Worm (Caenorhabditis elegans) whole organism, L4 larva: ENCODE data around the gene srbc-33.

Experiments used
- D1046.2 ChIP-seq: fragments of 200-800 bp; sonication (Bioruptor generic); IDR thresholded peaks from 2 replicates; pipeline ENCODE4 v1.3.6; 2022; ENCODE audit warnings: missing genetic modification characterization, missing compliant biosample characterization
- F49E8.2 ChIP-seq: sonication (generic microtip); optimal IDR thresholded peaks from 2 replicates; lab custom pipeline; 2016; ENCODE audit warnings: missing compliant biosample characterization, mild to moderate bottlenecking, missing genetic modification characterization, borderline replicate concordance
- R02D3.7 ChIP-seq: fragments of 150-350 bp; sonication (generic microtip); optimal IDR thresholded peaks from 3 replicates; lab custom pipeline; 2014; ENCODE audit warnings: missing biosample characterization, missing genetic modification characterization
- ama-1 ChIP-seq: fragments of 150-350 bp; optimal IDR thresholded peaks from 2 replicates; lab custom pipeline; 2014; ENCODE audit warnings: inconsistent platforms, mixed read lengths
- ceh-28 ChIP-seq: fragments of 150-350 bp; optimal IDR thresholded peaks from 2 replicates; lab custom pipeline; 2014; ENCODE audit warnings: missing biosample characterization, missing genetic modification reagents, missing genetic modification characterization
- ceh-44 ChIP-seq: fragments of 200-800 bp; sonication (Bioruptor generic); IDR thresholded peaks from 2 replicates; pipeline ENCODE4 v1.3.6; 2022; ENCODE audit warnings: missing genetic modification reagents, missing genetic modification characterization, missing compliant biosample characterization
- ceh-62 ChIP-seq: sonication (generic microtip); optimal IDR thresholded peaks from 2 replicates; lab custom pipeline; 2017; ENCODE audit warnings: missing biosample characterization, missing genetic modification characterization
- cey-2 ChIP-seq: sonication (generic microtip); optimal IDR thresholded peaks from 3 replicates; lab custom pipeline; 2017; ENCODE audit warnings: missing genetic modification characterization, mild to moderate bottlenecking, missing compliant biosample characterization, antibody characterized with exemption, borderline replicate concordance; ENCODE audit not compliant: insufficient read depth
- ctbp-1 ChIP-seq: fragments of 200-800 bp; sonication (Bioruptor generic); IDR thresholded peaks from 2 replicates; pipeline ENCODE4 v1.3.6; 2022; ENCODE audit warnings: missing genetic modification reagents, missing genetic modification characterization, missing compliant biosample characterization
- daf-16 ChIP-seq, 3 experiments: sonication (generic microtip); optimal IDR thresholded peaks; 2 replicates each; lab custom pipeline; 2016 to 2017; ENCODE audit warnings: missing genetic modification characterization in 3 of 3, missing genetic modification reagents in 3 of 3, mild to moderate bottlenecking in 2 of 3, missing compliant biosample characterization in 2 of 3, missing biosample characterization in 1 of 3, moderate library complexity in 1 of 3
- daf-19 ChIP-seq: fragments of 200-800 bp; sonication (Bioruptor generic); conservative IDR thresholded peaks from 2 replicates; pipeline ENCODE4 v1.3.6; 2022; ENCODE audit warnings: missing genetic modification characterization, missing compliant biosample characterization
- dmd-6 ChIP-seq: fragments of 200-800 bp; sonication (Bioruptor generic); IDR thresholded peaks from 2 replicates; pipeline ENCODE4 v1.3.6; 2022; ENCODE audit warnings: missing genetic modification reagents, missing genetic modification characterization, missing compliant biosample characterization
- dmd-8 ChIP-seq: fragments of 200-800 bp; sonication (Bioruptor generic); IDR thresholded peaks from 2 replicates; pipeline ENCODE4 v1.3.6; 2022; ENCODE audit warnings: missing genetic modification characterization, missing compliant biosample characterization
- dve-1 ChIP-seq: sonication (generic microtip); optimal IDR thresholded peaks from 2 replicates; lab custom pipeline; 2017; ENCODE audit warnings: antibody characterized with exemption, mild to moderate bottlenecking, missing genetic modification characterization, missing compliant biosample characterization; ENCODE audit not compliant: insufficient read depth
- egl-43 ChIP-seq: fragments of 200-800 bp; sonication (Bioruptor generic); IDR thresholded peaks from 2 replicates; pipeline ENCODE4 v1.3.6; 2022; ENCODE audit warnings: missing genetic modification reagents, missing genetic modification characterization, missing compliant biosample characterization
- fkh-10 ChIP-seq: fragments of 150-350 bp; optimal IDR thresholded peaks from 2 replicates; lab custom pipeline; 2014; ENCODE audit warnings: missing biosample characterization, missing genetic modification reagents, missing genetic modification characterization
- hmg-1.1 ChIP-seq: fragments of 200-800 bp; sonication (Bioruptor generic); IDR thresholded peaks from 2 replicates; pipeline ENCODE4 v1.3.6; 2022; ENCODE audit warnings: missing genetic modification reagents, missing genetic modification characterization, missing compliant biosample characterization
- lim-7 ChIP-seq: fragments of 200-800 bp; sonication (Bioruptor generic); IDR thresholded peaks from 2 replicates; pipeline ENCODE4 v1.3.6; 2022; ENCODE audit warnings: missing genetic modification characterization, missing compliant biosample characterization
- lin-38 ChIP-seq: fragments of 200-800 bp; sonication (Bioruptor generic); IDR thresholded peaks from 2 replicates; pipeline ENCODE4 v1.3.6; 2022; ENCODE audit warnings: missing genetic modification reagents, missing genetic modification characterization, missing compliant biosample characterization
- mep-1 ChIP-seq: fragments of 150-350 bp; sonication (generic microtip); optimal IDR thresholded peaks from 3 replicates; lab custom pipeline; 2014; ENCODE audit warnings: missing biosample characterization, missing genetic modification characterization
- nhr-102 ChIP-seq: sonication (generic microtip); optimal IDR thresholded peaks from 2 replicates; lab custom pipeline; 2016; ENCODE audit warnings: mild to moderate bottlenecking, missing genetic modification characterization, moderate library complexity, missing compliant biosample characterization
- nhr-111 ChIP-seq: fragments of 200-800 bp; sonication (Bioruptor generic); optimal IDR thresholded peaks from 2 replicates; lab custom pipeline; 2018; ENCODE audit warnings: mild to moderate bottlenecking, missing genetic modification characterization, missing compliant biosample characterization
- nhr-25 ChIP-seq: sonication (generic microtip); optimal IDR thresholded peaks from 2 replicates; lab custom pipeline; 2017; ENCODE audit warnings: missing genetic modification characterization, mild to moderate bottlenecking, missing compliant biosample characterization, antibody characterized with exemption, moderate library complexity, borderline replicate concordance; ENCODE audit not compliant: insufficient read depth
- nhr-28 ChIP-seq: fragments of 150-350 bp; optimal IDR thresholded peaks from 2 replicates; lab custom pipeline; 2014; ENCODE audit warnings: missing biosample characterization, missing genetic modification characterization
- nhr-76 ChIP-seq: fragments of 150-350 bp; optimal IDR thresholded peaks from 2 replicates; lab custom pipeline; 2014; ENCODE audit warnings: missing biosample characterization, missing genetic modification characterization
- pha-4 ChIP-seq, 2 experiments: fragments of 150-350 bp in 1 of 2; fragments of 200-800 bp in 1 of 2; sonication (Bioruptor generic) in 1 of 2; IDR thresholded peaks in 1 of 2; optimal IDR thresholded peaks in 1 of 2; 2 replicates each; pipeline versions ENCODE4 v1.3.6 to Lab custom; 2014 to 2022; ENCODE audit warnings: missing genetic modification characterization in 2 of 2, missing genetic modification reagents in 2 of 2, missing biosample characterization in 1 of 2, missing compliant biosample characterization in 1 of 2
- pqm-1 ChIP-seq: sonication (generic microtip); optimal IDR thresholded peaks from 2 replicates; lab custom pipeline; 2017; ENCODE audit warnings: missing biosample characterization, missing genetic modification characterization
- saeg-2 ChIP-seq: fragments of 200-800 bp; sonication (Bioruptor generic); IDR thresholded peaks from 2 replicates; pipeline ENCODE4 v1.3.6; 2022; ENCODE audit warnings: missing genetic modification reagents, missing genetic modification characterization, missing compliant biosample characterization
- snpc-1.2 ChIP-seq: fragments of 200-800 bp; sonication (Bioruptor generic); IDR thresholded peaks from 2 replicates; pipeline ENCODE4 v1.3.6; 2022; ENCODE audit warnings: missing genetic modification reagents, missing genetic modification characterization, missing compliant biosample characterization
- spr-1 ChIP-seq: sonication (generic microtip); optimal IDR thresholded peaks from 2 replicates; lab custom pipeline; 2016; ENCODE audit warnings: mild to moderate bottlenecking, missing genetic modification characterization, missing compliant biosample characterization
- tag-97 ChIP-seq: fragments of 200-800 bp; sonication (Bioruptor generic); IDR thresholded peaks from 2 replicates; pipeline ENCODE4 v1.3.6; 2022; ENCODE audit warnings: missing genetic modification characterization, missing compliant biosample characterization
- unc-39 ChIP-seq: sonication (generic microtip); optimal IDR thresholded peaks from 2 replicates; lab custom pipeline; 2017; ENCODE audit warnings: missing biosample characterization, missing genetic modification characterization
- unc-62 ChIP-seq, 3 experiments: fragments of 150-350 bp in 1 of 3; sonication (generic microtip); optimal IDR thresholded peaks in 2 of 3; peaks in 1 of 3; 1 replicate in 1 of 3; 2 replicates in 2 of 3; lab custom pipeline; 2014 to 2017; ENCODE audit warnings: missing biosample characterization in 3 of 3, missing genetic modification characterization in 3 of 3, missing genetic modification reagents in 3 of 3, missing genotype in 1 of 3
- vab-7 ChIP-seq: fragments of 200-800 bp; sonication (Bioruptor generic); IDR thresholded peaks from 2 replicates; pipeline ENCODE4 v1.3.6; 2022; ENCODE audit warnings: missing genetic modification reagents, missing genetic modification characterization, missing compliant biosample characterization

srbc-33 gene

DNA sequence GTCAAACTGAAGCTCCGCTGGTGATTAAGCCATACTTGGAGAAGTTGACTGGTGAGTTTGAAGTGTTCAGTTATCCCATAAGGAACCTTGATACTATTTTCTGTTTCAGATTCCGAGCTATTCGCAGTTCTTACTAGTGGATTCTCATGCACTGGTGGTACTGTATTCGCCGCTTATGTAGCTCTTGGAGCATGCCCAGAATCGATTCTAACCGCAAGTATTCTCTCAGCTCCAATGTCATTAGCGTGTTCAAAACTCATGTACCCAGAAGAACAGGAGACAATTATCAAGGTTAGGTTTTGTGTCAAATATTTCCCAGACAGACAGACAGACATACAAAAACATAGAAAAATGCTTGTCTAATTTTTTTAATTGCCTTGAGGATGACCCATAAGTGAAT is 19.7 kb downstream of the srbc-33 start:
- TF ChIP-seq unc-62 (GFP tag; optimal IDR thresholded peaks at IDR 0.05 in 1 of 2; lab: Kevin White, UChicago) (peak in 1 of 2 experiments; percentile 92), unc-62 (tag; optimal IDR thresholded peaks at IDR 0.05; lab: Kevin White, UChicago) (no peak), mep-1 (tag; lab: Kevin White, UChicago) (no peak)

DNA sequence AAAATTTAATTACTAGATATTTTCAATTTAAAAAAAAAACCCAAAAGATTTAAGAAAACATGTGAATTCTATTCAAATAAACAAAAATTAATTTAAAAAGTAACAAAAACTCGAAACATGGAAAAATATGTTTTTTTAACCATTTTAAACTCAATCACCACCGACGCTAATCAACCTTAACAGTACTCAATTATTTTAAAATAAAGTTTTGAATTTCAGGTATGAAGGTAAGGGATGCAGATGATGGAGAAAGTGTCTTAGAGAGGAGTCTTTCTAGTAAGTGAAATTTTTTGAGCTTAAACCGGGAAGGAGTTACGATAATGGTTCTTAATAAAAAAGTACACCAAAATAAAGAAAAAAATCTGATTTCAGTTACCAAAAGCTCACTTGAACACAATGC is 21.1 kb downstream of the srbc-33 start, which contains the start of gene slc-28.1:
Gene slc-28.1, plus strand, starts transcription at position 301 of the 400 bp plus-strand sequence.
- no peak for TF ChIP-seq nhr-102
- TF ChIP-seq dmd-6 (GFP tag; lab: Robert Waterston, UW), result no peak

DNA sequence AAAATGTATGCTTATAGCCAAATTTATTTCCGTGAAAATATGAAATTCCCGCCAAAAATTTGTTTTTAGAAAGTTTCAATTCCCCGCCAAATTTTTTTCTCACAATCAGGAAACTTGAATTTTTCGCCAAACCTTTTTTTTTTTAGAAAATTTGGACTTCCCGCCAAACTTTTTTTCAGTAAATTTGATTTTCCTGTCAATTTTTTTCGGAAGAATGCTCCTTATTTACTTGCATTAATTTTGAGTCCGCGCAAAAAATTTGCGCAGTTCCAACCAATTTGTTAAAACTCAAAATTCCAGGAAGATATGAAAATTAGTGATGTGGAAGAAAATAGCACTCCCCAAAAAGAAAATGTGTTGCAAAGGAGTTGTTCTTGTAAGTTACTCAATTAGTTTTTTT is 24.7 kb downstream of the srbc-33 start, which contains the start of gene slc-28.2:
Gene slc-28.2, plus strand, starts transcription at position 301 of the 400 bp plus-strand sequence.
- TF ChIP-seq egl-43 (no peak), unc-39 (tag; lab: Kevin White, UChicago) (no peak), ceh-44 (GFP tag; lab: Robert Waterston, UW) (no peak), dmd-8 (GFP tag; lab: Robert Waterston, UW) (no peak), fkh-10 (GFP tag; lab: Kevin White, UChicago) (no peak), saeg-2 (GFP tag; lab: Robert Waterston, UW) (no peak), unc-62 (GFP tag; optimal IDR thresholded peaks at IDR 0.05 in 1 of 2; lab: Kevin White, UChicago) (no peak), unc-62 (tag; optimal IDR thresholded peaks at IDR 0.05; lab: Kevin White, UChicago) (no peak), nhr-25 (tag; lab: Kevin White, UChicago) (no peak), R02D3.7 (tag; lab: Kevin White, UChicago) (no peak), pqm-1 (tag; lab: Kevin White, UChicago) (no peak), dve-1 (tag; lab: Kevin White, UChicago) (no peak), ceh-28 (tag; lab: Kevin White, UChicago) (no peak), hmg-1.1 (GFP tag; lab: Robert Waterston, UW) (no peak), nhr-76 (no peak), ceh-62 (tag; lab: Kevin White, UChicago) (no peak), tag-97 (GFP tag; lab: Robert Waterston, UW) (no peak), nhr-28 (tag; lab: Kevin White, UChicago) (no peak), daf-16 (GFP tag; optimal IDR thresholded peaks at IDR 0.05; lab: Kevin White, UChicago) (no peak), daf-16 (tag; optimal IDR thresholded peaks at IDR 0.05; lab: Kevin White, UChicago) (no peak), nhr-111 (GFP tag; lab: Kevin White, UChicago) (no peak), ctbp-1 (GFP tag; lab: Robert Waterston, UW) (no peak)

DNA sequence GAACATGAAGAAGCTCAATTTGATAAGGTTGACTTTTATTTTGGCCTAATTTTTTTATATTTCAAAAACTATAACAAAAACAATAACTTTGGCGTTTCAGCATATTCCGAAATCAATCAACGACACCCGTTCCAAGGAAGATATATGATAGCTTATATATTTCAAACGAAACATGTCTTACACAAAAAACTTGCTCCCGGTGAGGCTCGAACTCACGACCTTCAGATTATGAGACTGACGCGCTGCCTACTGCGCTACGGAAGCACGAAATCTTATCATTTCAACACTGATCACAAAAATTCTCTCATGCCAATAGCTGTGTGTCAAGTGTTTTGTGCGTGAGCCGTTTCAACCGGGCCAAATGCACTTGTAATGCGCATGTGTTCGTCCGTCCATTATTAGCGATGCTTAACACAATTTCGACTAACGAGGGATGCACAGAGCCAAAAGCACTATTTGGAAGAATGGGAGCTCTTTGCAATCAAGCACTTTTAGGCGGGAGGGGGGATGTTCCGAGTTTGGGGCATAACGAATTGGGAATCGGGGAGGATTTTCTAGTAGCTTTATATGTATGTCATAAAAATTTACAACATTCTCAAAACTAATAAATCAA is 29.4 kb downstream of the srbc-33 start:
- TF ChIP-seq spr-1 (tag; lab: Kevin White, UChicago), result no peak
- TF ChIP-seq daf-19, result 0 out of 2 replicates have a peak, but pooled peaks have one; percentile 28
- no peak for TF ChIP-seq dmd-8 (GFP tag; lab: Robert Waterston, UW)
- TF ChIP-seq cey-2 (tag; lab: Kevin White, UChicago), result no peak
- TF ChIP-seq unc-62 (GFP tag; optimal IDR thresholded peaks at IDR 0.05 in 1 of 2; lab: Kevin White, UChicago), result peak in 1 of 2 experiments; percentile 2
- TF ChIP-seq unc-62 (tag; optimal IDR thresholded peaks at IDR 0.05; lab: Kevin White, UChicago), result no peak
- TF ChIP-seq lim-7 (GFP tag; lab: Robert Waterston, UW), result peak; percentile 67
- TF ChIP-seq lin-38 (GFP tag; lab: Robert Waterston, UW), result no peak; the same call in 1 of the 2 replicates
- no peak for TF ChIP-seq D1046.2 (GFP tag; lab: Robert Waterston, UW)
- TF ChIP-seq F49E8.2 (tag; lab: Kevin White, UChicago), result no peak
- TF ChIP-seq daf-16 (GFP tag; optimal IDR thresholded peaks at IDR 0.05; lab: Kevin White, UChicago), result peak in 1 of 2 experiments; percentile 35
- TF ChIP-seq daf-16 (tag; optimal IDR thresholded peaks at IDR 0.05; lab: Kevin White, UChicago), result no peak
- no peak for TF ChIP-seq ama-1 (lab: Kevin White, UChicago)
- TF ChIP-seq ctbp-1 (GFP tag; lab: Robert Waterston, UW), result no peak
- peak; percentile 38; the same call in 1 of the 2 replicates for TF ChIP-seq snpc-1.2 (GFP tag; lab: Robert Waterston, UW)
- TF ChIP-seq hmg-1.1 (GFP tag; lab: Robert Waterston, UW), result 0 out of 2 replicates have a peak, but pooled peaks have one; percentile 28
- TF ChIP-seq pqm-1 (tag; lab: Kevin White, UChicago), result no peak
- TF ChIP-seq vab-7 (GFP tag; lab: Robert Waterston, UW), result peak; percentile 51; the same call in 1 of the 2 replicates
- peak; percentile 41; the same call in 1 of the 2 replicates for TF ChIP-seq pha-4 (GFP tag; IDR thresholded peaks at IDR 0.05; lab: Robert Waterston, UW)
- TF ChIP-seq pha-4 (tag; optimal IDR thresholded peaks at IDR 0.05; lab: Kevin White, UChicago), result no peak
- TF ChIP-seq nhr-102, result peak; percentile 58
